Fruit fly (Drosophila melanogaster): Measurements from ENCODE around the gene PH4alphaMP.

Gene PH4alphaMP

dm6 chr3R:30450690-30451343 lies 45.1 kb downstream of the PH4alphaMP start (continued):
- TF ChIP-seq Pdp1 (GFP tag; optimal IDR thresholded peaks at IDR 0.05) (peak in 1 of 2 experiments; percentile 1), CG14050 (GFP tag; IDR thresholded peaks at IDR 0.05) (no peak), ttk (GFP tag; IDR thresholded peaks at IDR 0.05) (no peak), bigmax (GFP tag; optimal IDR thresholded peaks at IDR 0.05) (no peak), CG7357 (GFP tag; IDR thresholded peaks at IDR 0.05) (no peak), BEAF-32 (GFP tag; optimal IDR thresholded peaks at IDR 0.05) (no peak), disco-r (GFP tag; optimal IDR thresholded peaks at IDR 0.05) (no peak), cg (GFP tag; optimal IDR thresholded peaks at IDR 0.05) (no peak), Hand (GFP tag; optimal IDR thresholded peaks at IDR 0.05) (no peak), CG2202 (tag; optimal IDR thresholded peaks at IDR 0.05) (no peak), ab (GFP tag; optimal IDR thresholded peaks at IDR 0.05) (no peak), CG13894 (tag; optimal IDR thresholded peaks at IDR 0.05) (no peak), CG12104 (GFP tag; optimal IDR thresholded peaks at IDR 0.05) (no peak), fu2 (GFP tag; optimal IDR thresholded peaks at IDR 0.05) (no peak), CG6689 (GFP tag; IDR thresholded peaks at IDR 0.05) (no peak), CG2889 (GFP tag; IDR thresholded peaks at IDR 0.05) (no peak), ERR (GFP tag; optimal IDR thresholded peaks at IDR 0.05) (no peak), CG12659 (GFP tag; optimal IDR thresholded peaks at IDR 0.05) (no peak), en (GFP tag; optimal IDR thresholded peaks at IDR 0.05) (no peak), CG6791 (GFP tag; IDR thresholded peaks at IDR 0.05; ENCODE audit: partially characterized antibody) (no peak), CG9876 (GFP tag; optimal IDR thresholded peaks at IDR 0.05) (no peak), CG1024 (GFP tag; IDR thresholded peaks at IDR 0.05) (no peak), hth (optimal IDR thresholded peaks at IDR 0.05) (no peak), CG12942 (GFP tag; optimal IDR thresholded peaks at IDR 0.05) (no peak), salm (tag; optimal IDR thresholded peaks at IDR 0.05) (no peak), HLH4C (GFP tag; IDR thresholded peaks at IDR 0.05; ENCODE audit: partially characterized antibody) (peak; percentile 51; the same call in 2 of the 3 replicates), ro (GFP tag; IDR thresholded peaks at IDR 0.05) (no peak), CG11695 (GFP tag; IDR thresholded peaks at IDR 0.05) (0 out of 3 replicates have a peak, but pooled peaks have one; percentile 4), CG14860 (GFP tag; IDR thresholded peaks at IDR 0.05; ENCODE audit: partially characterized antibody) (no peak), CG18764 (GFP tag; optimal IDR thresholded peaks at IDR 0.05) (no peak), pros (GFP tag; optimal IDR thresholded peaks at IDR 0.05) (no peak), CG11247 (GFP tag; IDR thresholded peaks at IDR 0.05) (no peak), Rx (GFP tag; IDR thresholded peaks at IDR 0.05) (0 out of 2 replicates have a peak, but pooled peaks have one; percentile 6), D19B (GFP tag; optimal IDR thresholded peaks at IDR 0.05) (peak; percentile 54), so (GFP tag; IDR thresholded peaks at IDR 0.05) (no peak), CG3995 (GFP tag; optimal IDR thresholded peaks at IDR 0.05) (no peak), Bgb (GFP tag; IDR thresholded peaks at IDR 0.05; ENCODE audit: partially characterized antibody) (peak; percentile 50; the same call in 1 of the 2 replicates), CG7271 (tag; optimal IDR thresholded peaks at IDR 0.05) (no peak)

DNA sequence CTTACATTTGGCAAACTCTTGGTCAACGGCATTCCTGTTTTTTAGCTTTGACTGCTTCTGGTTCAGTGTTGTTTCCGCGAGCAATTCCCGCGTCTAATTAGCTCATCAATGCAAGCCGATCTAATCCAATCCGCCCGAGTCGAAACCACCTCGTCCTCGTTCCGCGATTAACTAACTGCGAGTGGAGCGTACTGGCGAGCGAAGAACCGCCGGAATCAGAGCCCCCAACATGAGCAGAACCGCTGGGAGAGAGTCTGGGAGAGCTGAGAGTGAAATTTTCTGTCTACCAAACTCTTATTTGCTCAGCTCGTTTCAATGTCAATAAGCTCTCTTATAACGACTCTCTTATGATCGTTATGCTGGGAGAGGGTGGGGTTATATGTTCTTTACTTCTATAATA lies 45.7 kb downstream of the PH4alphaMP start:
- peak; percentile 83 for TF ChIP-seq CG12744 (GFP tag; optimal IDR thresholded peaks at IDR 0.05)
- no peak; the same call in 1 of the 2 replicates for TF ChIP-seq Bgb (GFP tag; IDR thresholded peaks at IDR 0.05; ENCODE audit: partially characterized antibody)
- TF ChIP-seq unc-4 (GFP tag; IDR thresholded peaks at IDR 0.05; ENCODE audit: partially characterized antibody), result 0 out of 2 replicates have a peak, but pooled peaks have one; percentile 12
- TF ChIP-seq CG32767 (GFP tag; IDR thresholded peaks at IDR 0.05), result peak; percentile 77
- no peak for TF ChIP-seq oc (tag; optimal IDR thresholded peaks at IDR 0.05)
- peak; percentile 72 for TF ChIP-seq Spps (tag; optimal IDR thresholded peaks at IDR 0.05)
- peak; percentile 56 for TF ChIP-seq dm (GFP tag; optimal IDR thresholded peaks at IDR 0.05)
- TF ChIP-seq Opbp (GFP tag; IDR thresholded peaks at IDR 0.05; ENCODE audit: partially characterized antibody), result no peak
- TF ChIP-seq CG34224 (GFP tag; IDR thresholded peaks at IDR 0.05; ENCODE audit: partially characterized antibody), result peak; percentile 52; the same call in 1 of the 3 replicates
- TF ChIP-seq CG1647 (GFP tag; optimal IDR thresholded peaks at IDR 0.05), result peak; percentile 87
- peak; percentile 60 for TF ChIP-seq Lhr (GFP tag; optimal IDR thresholded peaks at IDR 0.05)
- TF ChIP-seq Rx (GFP tag; IDR thresholded peaks at IDR 0.05), result peak; percentile 53; the same call in 1 of the 2 replicates
- TF ChIP-seq MTF-1 (GFP tag; optimal IDR thresholded peaks at IDR 0.05; ENCODE audit: borderline replicate concordance), result peak; percentile 90
- peak; percentile 84 for TF ChIP-seq Nf-YA (GFP tag; IDR thresholded peaks at IDR 0.05)
- peak; percentile 72 for TF ChIP-seq CG10321 (GFP tag; IDR thresholded peaks at IDR 0.05)
